Worm (Caenorhabditis elegans) whole organism, mixed stage, embryonic: ENCODE measurements around the gene cyp-13B2.

Source experiments
- M03D4.4 ChIP-seq: sonication (generic microtip); optimal IDR thresholded peaks from 2 replicates; lab custom pipeline; 2017; ENCODE audit warnings: mild to moderate bottlenecking, missing genetic modification characterization, missing compliant biosample characterization
- bed-3 ChIP-seq: fragments of 200-800 bp; sonication (Bioruptor generic); optimal IDR thresholded peaks from 3 replicates; lab custom pipeline; 2018; ENCODE audit warnings: mild to moderate bottlenecking, missing genetic modification characterization, moderate library complexity, missing compliant biosample characterization
- ceh-39 ChIP-seq: fragments of 150-350 bp; optimal IDR thresholded peaks from 2 replicates; lab custom pipeline; 2014; ENCODE audit warnings: missing biosample characterization, missing genetic modification characterization
- ceh-43 ChIP-seq: fragments of 200-800 bp; sonication (Bioruptor generic); optimal IDR thresholded peaks from 2 replicates; lab custom pipeline; 2018; ENCODE audit warnings: mild to moderate bottlenecking, missing genetic modification characterization, moderate library complexity, missing compliant biosample characterization
- ceh-83 ChIP-seq: fragments of 200-800 bp; sonication (Bioruptor generic); optimal IDR thresholded peaks from 2 replicates; lab custom pipeline; 2018; ENCODE audit warnings: mild to moderate bottlenecking, missing genetic modification characterization, missing compliant biosample characterization
- ces-1 ChIP-seq: fragments of 150-350 bp; optimal IDR thresholded peaks from 2 replicates; lab custom pipeline; 2014; ENCODE audit warnings: missing biosample characterization, missing genetic modification reagents, missing genetic modification characterization
- cnd-1 ChIP-seq: fragments of 200-800 bp; sonication (Bioruptor generic); optimal IDR thresholded peaks from 2 replicates; lab custom pipeline; 2018; ENCODE audit warnings: mild to moderate bottlenecking, missing genetic modification characterization, missing compliant biosample characterization
- drap-1 ChIP-seq: fragments of 200-800 bp; sonication (Bioruptor generic); optimal IDR thresholded peaks from 3 replicates; lab custom pipeline; 2018; ENCODE audit warnings: mild to moderate bottlenecking, missing genetic modification characterization, missing compliant biosample characterization
- elt-1 ChIP-seq: sonication (generic microtip); optimal IDR thresholded peaks from 2 replicates; lab custom pipeline; 2017; ENCODE audit warnings: missing genetic modification characterization, mild to moderate bottlenecking, missing compliant biosample characterization, antibody characterized with exemption, moderate library complexity, borderline replicate concordance; ENCODE audit not compliant: insufficient read depth
- elt-3 ChIP-seq: fragments of 150-350 bp; optimal IDR thresholded peaks from 2 replicates; lab custom pipeline; 2014; ENCODE audit warnings: missing biosample characterization, missing genetic modification characterization
- flh-1 ChIP-seq: fragments of 200-800 bp; sonication (Bioruptor generic); optimal IDR thresholded peaks from 2 replicates; lab custom pipeline; 2018; ENCODE audit warnings: mild to moderate bottlenecking, missing genetic modification characterization, moderate library complexity, missing compliant biosample characterization
- ham-2 ChIP-seq: fragments of 200-800 bp; sonication (Bioruptor generic); optimal IDR thresholded peaks from 2 replicates; lab custom pipeline; 2018; ENCODE audit warnings: mild to moderate bottlenecking, missing genetic modification characterization, missing compliant biosample characterization
- hlh-1 ChIP-seq: fragments of 150-350 bp; optimal IDR thresholded peaks from 2 replicates; lab custom pipeline; 2014; ENCODE audit warnings: missing biosample characterization, missing genetic modification reagents, missing genetic modification characterization
- lin-13 ChIP-seq: fragments of 150-350 bp; optimal IDR thresholded peaks from 2 replicates; lab custom pipeline; 2014; ENCODE audit warnings: missing biosample characterization, missing genetic modification characterization
- lin-32 ChIP-seq: fragments of 200-800 bp; sonication (Bioruptor generic); optimal IDR thresholded peaks from 2 replicates; lab custom pipeline; 2018; ENCODE audit warnings: mild to moderate bottlenecking, missing genetic modification characterization, missing compliant biosample characterization
- mab-5 ChIP-seq: fragments of 150-350 bp; optimal IDR thresholded peaks from 2 replicates; lab custom pipeline; 2014; ENCODE audit warnings: missing biosample characterization, missing genetic modification characterization
- nhr-2 ChIP-seq: fragments of 150-350 bp; optimal IDR thresholded peaks from 2 replicates; lab custom pipeline; 2014; ENCODE audit warnings: missing biosample characterization, missing genetic modification characterization
- nhr-28 ChIP-seq: fragments of 150-350 bp; optimal IDR thresholded peaks from 2 replicates; lab custom pipeline; 2014; ENCODE audit warnings: missing biosample characterization, missing genetic modification characterization
- nhr-76 ChIP-seq: sonication (generic microtip); optimal IDR thresholded peaks from 2 replicates; lab custom pipeline; 2017; ENCODE audit warnings: missing biosample characterization, missing genetic modification characterization
- pha-4 ChIP-seq: fragments of 150-350 bp; optimal IDR thresholded peaks from 2 replicates; lab custom pipeline; 2018; ENCODE audit warnings: missing biosample characterization, missing genetic modification reagents, missing genetic modification characterization
- sem-2 ChIP-seq: fragments of 200-800 bp; sonication (Bioruptor generic); optimal IDR thresholded peaks from 2 replicates; lab custom pipeline; 2018; ENCODE audit warnings: mild to moderate bottlenecking, missing genetic modification characterization, missing compliant biosample characterization
- snpc-4 ChIP-seq: fragments of 150-350 bp; optimal IDR thresholded peaks from 2 replicates; lab custom pipeline; 2014; ENCODE audit warnings: missing biosample characterization, missing genetic modification characterization
- sptf-1 ChIP-seq: sonication (generic microtip); optimal IDR thresholded peaks from 2 replicates; lab custom pipeline; 2017; ENCODE audit warnings: mild to moderate bottlenecking, missing genetic modification characterization, moderate library complexity, missing compliant biosample characterization
- tbx-8 ChIP-seq: fragments of 200-800 bp; sonication (Bioruptor generic); optimal IDR thresholded peaks from 2 replicates; lab custom pipeline; 2018; ENCODE audit warnings: mild to moderate bottlenecking, missing genetic modification characterization, moderate library complexity, missing compliant biosample characterization
- unc-120 ChIP-seq: sonication (generic microtip); optimal IDR thresholded peaks from 2 replicates; lab custom pipeline; 2017; ENCODE audit warnings: missing genetic modification characterization, missing compliant biosample characterization; ENCODE audit not compliant: poor library complexity, severe bottlenecking
- unc-39 ChIP-seq: fragments of 150-350 bp; optimal IDR thresholded peaks from 2 replicates; lab custom pipeline; 2014; ENCODE audit warnings: missing biosample characterization, missing genetic modification characterization
- unc-62 ChIP-seq: fragments of 150-350 bp; optimal IDR thresholded peaks from 2 replicates; lab custom pipeline; 2014; ENCODE audit warnings: missing biosample characterization, missing genetic modification reagents, missing genetic modification characterization
- zip-8 ChIP-seq: fragments of 150-350 bp; optimal IDR thresholded peaks from 2 replicates; lab custom pipeline; 2014; ENCODE audit warnings: missing biosample characterization, missing genetic modification characterization

Gene cyp-13B2

DNA sequence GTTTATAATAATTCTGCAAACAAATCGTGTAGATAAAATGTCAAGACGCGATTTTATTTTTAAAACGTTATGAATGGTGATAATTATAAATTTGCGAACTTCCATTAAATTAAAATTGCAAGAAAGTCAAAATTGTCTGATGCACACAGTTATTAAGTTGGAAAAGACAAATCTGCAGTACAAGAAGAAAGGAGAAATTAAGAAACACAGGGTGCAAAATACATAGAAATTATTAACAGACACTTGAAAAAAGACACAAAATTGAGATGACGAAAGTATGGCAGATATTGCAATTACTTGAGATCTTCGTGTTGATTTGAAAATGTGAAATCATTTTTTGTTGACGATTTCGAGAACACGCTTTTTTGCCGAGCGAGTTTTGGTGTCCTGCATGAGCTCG lies 16.2 kb downstream of the cyp-13B2 start:
- no peak for TF ChIP-seq elt-3 (tag; lab: Kevin White, UChicago)
- TF ChIP-seq lin-32 (GFP tag; lab: Kevin White, UChicago) = no peak
- TF ChIP-seq pha-4 = no peak
- no peak for TF ChIP-seq snpc-4

ce11 chrX:14243345-14243961 lies 18.1 kb downstream of the cyp-13B2 start, which contains the start of gene K04C1.3:
TSS of gene K04C1.3 (minus strand) at chrX:14243395.
- TF ChIP-seq bed-3 (no peak), cnd-1 (tag; lab: Kevin White, UChicago) (peak; percentile 37), nhr-2 (no peak), lin-32 (GFP tag; lab: Kevin White, UChicago) (no peak), ceh-39 (peak; percentile 36), sptf-1 (tag; lab: Kevin White, UChicago) (no peak), ces-1 (peak; percentile 12), ceh-83 (GFP tag; lab: Kevin White, UChicago) (no peak), hlh-1 (tag; lab: Kevin White, UChicago) (no peak), zip-8 (tag; lab: Kevin White, UChicago) (peak; percentile 7), M03D4.4 (tag; lab: Kevin White, UChicago) (no peak), mab-5 (tag; lab: Kevin White, UChicago) (no peak), drap-1 (GFP tag; lab: Kevin White, UChicago) (no peak), ham-2 (GFP tag; lab: Kevin White, UChicago) (no peak), elt-1 (tag; lab: Kevin White, UChicago) (no peak), unc-39 (tag; lab: Kevin White, UChicago) (no peak)
- TF ChIP-seq, all 35 proteins: peak for 4

ce11 chrX:14244493-14244892 lies 19.1 kb downstream of the cyp-13B2 start:
- TF ChIP-seq unc-62 (GFP tag; lab: Kevin White, UChicago) (no peak), flh-1 (no peak), ceh-39 (peak; percentile 9)

DNA sequence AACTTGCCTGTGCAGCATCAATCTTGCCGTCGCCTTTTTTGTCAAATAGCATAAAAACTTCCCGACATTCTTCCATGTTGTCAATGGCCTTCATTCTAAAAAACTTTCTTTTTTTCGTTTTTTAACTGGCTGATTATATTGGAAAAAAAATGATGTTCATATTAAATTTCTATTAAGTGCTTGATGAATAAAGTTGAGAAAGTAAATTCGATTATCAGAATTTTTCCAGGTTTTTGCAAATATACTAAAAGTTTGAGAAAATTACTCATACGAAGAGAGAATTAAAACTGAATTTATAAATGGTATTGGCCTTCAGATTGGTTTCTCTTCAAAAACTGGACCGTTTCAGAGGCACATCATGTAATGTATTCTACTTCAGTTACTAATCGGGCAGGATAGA lies 21.1 kb downstream of the cyp-13B2 start, which contains the start of gene mlc-6:
Gene mlc-6 (minus strand): TSS at position 101 of the 400 bp plus-strand sequence.
- TF ChIP-seq ceh-43 (GFP tag; lab: Kevin White, UChicago) (no peak), nhr-28 (no peak), M03D4.4 (tag; lab: Kevin White, UChicago) (no peak), zip-8 (tag; lab: Kevin White, UChicago) (no peak), sptf-1 (tag; lab: Kevin White, UChicago) (no peak), elt-1 (tag; lab: Kevin White, UChicago) (no peak), unc-120 (tag; lab: Kevin White, UChicago) (no peak), lin-13 (no peak), ceh-83 (GFP tag; lab: Kevin White, UChicago) (no peak), nhr-76 (tag; lab: Kevin White, UChicago) (no peak), sem-2 (GFP tag; lab: Kevin White, UChicago) (no peak), tbx-8 (GFP tag; lab: Kevin White, UChicago) (no peak)

ce11 chrX:14247436-14248103 lies 22.2 kb downstream of the cyp-13B2 start, which contains the start of gene K04C1.5:
TSS of gene K04C1.5 (plus strand) at chrX:14248053.
- TF ChIP-seq hlh-1 (tag; lab: Kevin White, UChicago) (no peak), ceh-43 (GFP tag; lab: Kevin White, UChicago) (no peak), pha-4 (no peak), M03D4.4 (tag; lab: Kevin White, UChicago) (no peak), sem-2 (GFP tag; lab: Kevin White, UChicago) (no peak), unc-120 (tag; lab: Kevin White, UChicago) (no peak)
- TF ChIP-seq, all 35 proteins: peak for 0
